Worm (Caenorhabditis elegans) whole organism, L4 larva: ENCODE measurements around the gene F56B3.4.

Experiments
- D1046.2 ChIP-seq: fragments of 200-800 bp; sonication (Bioruptor generic); IDR thresholded peaks from 2 replicates; pipeline ENCODE4 v1.3.6; 2022; ENCODE audit warnings: missing genetic modification characterization, missing compliant biosample characterization
- F10B5.3 ChIP-seq: sonication (generic microtip); optimal IDR thresholded peaks from 2 replicates; lab custom pipeline; 2016; ENCODE audit warnings: mild to moderate bottlenecking, missing genetic modification characterization, missing compliant biosample characterization
- F44E2.7 ChIP-seq: fragments of 200-800 bp; sonication (Bioruptor generic); IDR thresholded peaks from 2 replicates; pipeline ENCODE4 v2.1.2; 2022; ENCODE audit warnings: missing genetic modification characterization, missing compliant biosample characterization
- Y48G9A.11 ChIP-seq: fragments of 200-800 bp; sonication (Bioruptor generic); IDR thresholded peaks from 2 replicates; pipeline ENCODE4 v1.3.6; 2022; ENCODE audit warnings: missing genetic modification reagents, missing genetic modification characterization, missing compliant biosample characterization
- ZK337.2 ChIP-seq: fragments of 200-800 bp; sonication (Bioruptor generic); IDR thresholded peaks from 2 replicates; pipeline ENCODE4 v1.3.6; 2022; ENCODE audit warnings: missing genetic modification reagents, missing genetic modification characterization, missing compliant biosample characterization
- aly-2 ChIP-seq: sonication (generic microtip); optimal IDR thresholded peaks from 2 replicates; lab custom pipeline; 2018; ENCODE audit warnings: missing biosample characterization, missing genetic modification characterization
- ama-1 ChIP-seq: fragments of 150-350 bp; optimal IDR thresholded peaks from 2 replicates; lab custom pipeline; 2014; ENCODE audit warnings: inconsistent platforms, mixed read lengths
- arid-1 ChIP-seq: fragments of 200-800 bp; sonication (Bioruptor generic); conservative IDR thresholded peaks from 2 replicates; pipeline ENCODE4 v1.3.6; 2022; ENCODE audit warnings: missing genetic modification reagents, missing genetic modification characterization, missing compliant biosample characterization
- ceh-20 ChIP-seq: fragments of 200-800 bp; sonication (Bioruptor generic); IDR thresholded peaks from 2 replicates; pipeline ENCODE4 v1.3.6; 2022; ENCODE audit warnings: missing genetic modification reagents, missing genetic modification characterization, missing compliant biosample characterization
- ceh-28 ChIP-seq: fragments of 150-350 bp; optimal IDR thresholded peaks from 2 replicates; lab custom pipeline; 2014; ENCODE audit warnings: missing biosample characterization, missing genetic modification reagents, missing genetic modification characterization
- ces-1 ChIP-seq: fragments of 150-350 bp; sonication (generic microtip); optimal IDR thresholded peaks from 4 replicates; lab custom pipeline; 2014; ENCODE audit warnings: missing biosample characterization, missing genetic modification reagents, missing genetic modification characterization
- cey-2 ChIP-seq: sonication (generic microtip); optimal IDR thresholded peaks from 3 replicates; lab custom pipeline; 2017; ENCODE audit warnings: missing genetic modification characterization, mild to moderate bottlenecking, missing compliant biosample characterization, antibody characterized with exemption, borderline replicate concordance; ENCODE audit not compliant: insufficient read depth
- daf-12 ChIP-seq: fragments of 150-350 bp; optimal IDR thresholded peaks from 2 replicates; lab custom pipeline; 2014; ENCODE audit warnings: missing biosample characterization, missing genetic modification reagents, missing genetic modification characterization
- daf-19 ChIP-seq: fragments of 200-800 bp; sonication (Bioruptor generic); conservative IDR thresholded peaks from 2 replicates; pipeline ENCODE4 v1.3.6; 2022; ENCODE audit warnings: missing genetic modification characterization, missing compliant biosample characterization
- dmd-8 ChIP-seq: fragments of 200-800 bp; sonication (Bioruptor generic); IDR thresholded peaks from 2 replicates; pipeline ENCODE4 v1.3.6; 2022; ENCODE audit warnings: missing genetic modification characterization, missing compliant biosample characterization
- duxl-1 ChIP-seq: sonication (generic microtip); optimal IDR thresholded peaks from 2 replicates; lab custom pipeline; 2016; ENCODE audit warnings: mild to moderate bottlenecking, missing genetic modification characterization, moderate library complexity, missing compliant biosample characterization; ENCODE audit not compliant: poor library complexity
- dve-1 ChIP-seq: sonication (generic microtip); optimal IDR thresholded peaks from 2 replicates; lab custom pipeline; 2017; ENCODE audit warnings: antibody characterized with exemption, mild to moderate bottlenecking, missing genetic modification characterization, missing compliant biosample characterization; ENCODE audit not compliant: insufficient read depth
- fos-1 ChIP-seq: fragments of 150-350 bp; optimal IDR thresholded peaks from 2 replicates; lab custom pipeline; 2014; ENCODE audit warnings: missing biosample characterization, missing genetic modification characterization
- hif-1 ChIP-seq, 2 experiments: sonication (generic microtip); optimal IDR thresholded peaks; 2 replicates each; lab custom pipeline; 2016 to 2017; ENCODE audit warnings: missing compliant biosample characterization in 2 of 2, missing genetic modification characterization in 2 of 2, missing genetic modification reagents in 2 of 2, missing genotype in 2 of 2, mild to moderate bottlenecking in 1 of 2
- jun-1 ChIP-seq: fragments of 150-350 bp; optimal IDR thresholded peaks from 2 replicates; lab custom pipeline; 2014; ENCODE audit warnings: missing biosample characterization, missing genetic modification reagents, missing genetic modification characterization
- lin-1 ChIP-seq: fragments of 200-800 bp; sonication (Bioruptor generic); IDR thresholded peaks from 2 replicates; pipeline ENCODE4 v1.3.6; 2022; ENCODE audit warnings: missing genetic modification reagents, missing genetic modification characterization, missing compliant biosample characterization
- lin-13 ChIP-seq: fragments of 150-350 bp; optimal IDR thresholded peaks from 2 replicates; lab custom pipeline; 2014; ENCODE audit warnings: missing biosample characterization, missing genetic modification reagents, missing genetic modification characterization
- lin-38 ChIP-seq: fragments of 200-800 bp; sonication (Bioruptor generic); IDR thresholded peaks from 2 replicates; pipeline ENCODE4 v1.3.6; 2022; ENCODE audit warnings: missing genetic modification reagents, missing genetic modification characterization, missing compliant biosample characterization
- mdt-29 ChIP-seq: fragments of 200-800 bp; sonication (Bioruptor generic); IDR thresholded peaks from 2 replicates; pipeline ENCODE4 v1.3.6; 2022; ENCODE audit warnings: missing genetic modification reagents, missing genetic modification characterization, missing compliant biosample characterization
- nhr-11 ChIP-seq: fragments of 150-350 bp; optimal IDR thresholded peaks from 2 replicates; lab custom pipeline; 2014; ENCODE audit warnings: missing biosample characterization, missing genetic modification characterization
- nhr-111 ChIP-seq: fragments of 200-800 bp; sonication (Bioruptor generic); optimal IDR thresholded peaks from 2 replicates; lab custom pipeline; 2018; ENCODE audit warnings: mild to moderate bottlenecking, missing genetic modification characterization, missing compliant biosample characterization
- nhr-48 ChIP-seq: sonication (generic microtip); optimal IDR thresholded peaks from 2 replicates; lab custom pipeline; 2016; ENCODE audit warnings: mild to moderate bottlenecking, missing genetic modification characterization, missing compliant biosample characterization
- nhr-76 ChIP-seq: fragments of 150-350 bp; optimal IDR thresholded peaks from 2 replicates; lab custom pipeline; 2014; ENCODE audit warnings: missing biosample characterization, missing genetic modification characterization
- nhr-77 ChIP-seq: fragments of 150-350 bp; optimal IDR thresholded peaks from 2 replicates; lab custom pipeline; 2014; ENCODE audit warnings: missing biosample characterization, missing genetic modification characterization
- pha-4 ChIP-seq, 2 experiments: fragments of 150-350 bp in 1 of 2; fragments of 200-800 bp in 1 of 2; sonication (Bioruptor generic) in 1 of 2; IDR thresholded peaks in 1 of 2; optimal IDR thresholded peaks in 1 of 2; 2 replicates each; pipeline versions ENCODE4 v1.3.6 to Lab custom; 2014 to 2022; ENCODE audit warnings: missing genetic modification characterization in 2 of 2, missing genetic modification reagents in 2 of 2, missing biosample characterization in 1 of 2, missing compliant biosample characterization in 1 of 2
- rbr-2 ChIP-seq: sonication (generic microtip); optimal IDR thresholded peaks from 2 replicates; lab custom pipeline; 2016; ENCODE audit warnings: missing genotype, missing genetic modification characterization, missing compliant biosample characterization
- sdz-12 ChIP-seq: fragments of 200-800 bp; sonication (Bioruptor generic); optimal IDR thresholded peaks from 2 replicates; lab custom pipeline; 2018; ENCODE audit warnings: mild to moderate bottlenecking, missing genetic modification characterization, missing compliant biosample characterization
- set-16 ChIP-seq: fragments of 200-800 bp; sonication (Bioruptor generic); IDR thresholded peaks from 2 replicates; pipeline ENCODE4 v1.3.6; 2022; ENCODE audit warnings: missing genetic modification reagents, missing genetic modification characterization, missing compliant biosample characterization
- snpc-4 ChIP-seq: fragments of 150-350 bp; optimal IDR thresholded peaks from 2 replicates; lab custom pipeline; 2014; ENCODE audit warnings: missing biosample characterization, missing genetic modification characterization
- tra-1 ChIP-seq: fragments of 200-800 bp; sonication (Bioruptor generic); IDR thresholded peaks from 2 replicates; pipeline ENCODE4 v1.3.6; 2022; ENCODE audit warnings: missing genetic modification reagents, missing genetic modification characterization, missing compliant biosample characterization
- unc-39 ChIP-seq: sonication (generic microtip); optimal IDR thresholded peaks from 2 replicates; lab custom pipeline; 2017; ENCODE audit warnings: missing biosample characterization, missing genetic modification characterization
- unc-62 ChIP-seq, 3 experiments: fragments of 150-350 bp in 1 of 3; sonication (generic microtip); optimal IDR thresholded peaks in 2 of 3; peaks in 1 of 3; 1 replicate in 1 of 3; 2 replicates in 2 of 3; lab custom pipeline; 2014 to 2017; ENCODE audit warnings: missing biosample characterization in 3 of 3, missing genetic modification characterization in 3 of 3, missing genetic modification reagents in 3 of 3, missing genotype in 1 of 3
- zfp-2 ChIP-seq: sonication (generic microtip); optimal IDR thresholded peaks from 2 replicates; lab custom pipeline; 2016; ENCODE audit warnings: mild to moderate bottlenecking, missing genetic modification characterization, missing compliant biosample characterization
- zfp-3 ChIP-seq: fragments of 200-800 bp; sonication (Bioruptor generic); conservative IDR thresholded peaks from 2 replicates; pipeline ENCODE4 v1.3.6; 2022; ENCODE audit warnings: missing genetic modification reagents, missing genetic modification characterization, missing compliant biosample characterization
- ztf-11 ChIP-seq: fragments of 150-350 bp; optimal IDR thresholded peaks from 2 replicates; lab custom pipeline; 2014; ENCODE audit warnings: missing biosample characterization, missing genetic modification characterization
- ztf-7 ChIP-seq: fragments of 150-350 bp; optimal IDR thresholded peaks from 2 replicates; lab custom pipeline; 2014; ENCODE audit warnings: missing biosample characterization, missing genetic modification characterization

F56B3.4 gene

ce11 chrIV:796521-797073 is 2.5 kb upstream of the F56B3.4 start, which contains the start of the genes F56B3.11 and ech-5 (continued):
- TF ChIP-seq jun-1 (tag; lab: Kevin White, UChicago) (no peak), dve-1 (peak; percentile 72), pha-4 (GFP tag; IDR thresholded peaks at IDR 0.05; lab: Robert Waterston, UW) (no peak; the same call in 1 of the 2 replicates), pha-4 (tag; optimal IDR thresholded peaks at IDR 0.05; lab: Kevin White, UChicago) (no peak), dmd-8 (no peak), daf-19 (GFP tag; lab: Robert Waterston, UW) (no peak), nhr-11 (tag; lab: Kevin White, UChicago) (no peak), hif-1 (tag; optimal IDR thresholded peaks at IDR 0.05; lab: Kevin White, UChicago) (peak in 1 of 2 experiments; percentile 91), ceh-28 (tag; lab: Kevin White, UChicago) (no peak), unc-62 (GFP tag; optimal IDR thresholded peaks at IDR 0.05 in 1 of 2; lab: Kevin White, UChicago) (no peak), unc-62 (tag; optimal IDR thresholded peaks at IDR 0.05; lab: Kevin White, UChicago) (no peak), D1046.2 (no peak), ama-1 (lab: Kevin White, UChicago) (no peak), sdz-12 (GFP tag; lab: Kevin White, UChicago) (peak; percentile 40), cey-2 (no peak), ces-1 (GFP tag; lab: Kevin White, UChicago) (no peak), nhr-48 (tag; lab: Kevin White, UChicago) (peak; percentile 9), lin-38 (GFP tag; lab: Robert Waterston, UW) (peak; percentile 96), daf-12 (tag; lab: Kevin White, UChicago) (no peak), snpc-4 (no peak), lin-1 (GFP tag; lab: Robert Waterston, UW) (no peak), lin-13 (GFP tag; lab: Kevin White, UChicago) (peak; percentile 1), mdt-29 (no peak), unc-39 (tag; lab: Kevin White, UChicago) (no peak), aly-2 (tag; lab: Kevin White, UChicago) (no peak), set-16 (GFP tag; lab: Robert Waterston, UW) (no peak), Y48G9A.11 (GFP tag; lab: Robert Waterston, UW) (no peak), nhr-77 (peak; percentile 32), F10B5.3 (no peak), ZK337.2 (GFP tag; lab: Robert Waterston, UW) (no peak), rbr-2 (tag; lab: Kevin White, UChicago) (peak; percentile 74), tra-1 (GFP tag; lab: Robert Waterston, UW) (no peak)

ce11 chrIV:795383-795872 is 1.4 kb upstream of the F56B3.4 start, which contains the start of gene skr-18:
Gene skr-18, minus strand, starts transcription at chrIV:795433.
- no peak for TF ChIP-seq hif-1 (tag; optimal IDR thresholded peaks at IDR 0.05; lab: Kevin White, UChicago)
- no peak for TF ChIP-seq nhr-76 (tag; lab: Kevin White, UChicago)
- no peak for TF ChIP-seq F44E2.7 (GFP tag; lab: Robert Waterston, UW)
- TF ChIP-seq Y48G9A.11 (GFP tag; lab: Robert Waterston, UW): no peak
- TF ChIP-seq ztf-7: no peak
- TF ChIP-seq nhr-111 (GFP tag; lab: Kevin White, UChicago): no peak
- peak; percentile 47; the same call in 1 of the 2 replicates for TF ChIP-seq arid-1 (GFP tag; lab: Robert Waterston, UW)
- TF ChIP-seq zfp-3: no peak
- TF ChIP-seq lin-13 (GFP tag; lab: Kevin White, UChicago): no peak
- no peak for TF ChIP-seq ztf-11 (tag; lab: Kevin White, UChicago)
- no peak for TF ChIP-seq ceh-20 (GFP tag; lab: Robert Waterston, UW)
- no peak for TF ChIP-seq ZK337.2 (GFP tag; lab: Robert Waterston, UW)
- no peak for TF ChIP-seq zfp-2 (tag; lab: Kevin White, UChicago)
- peak; percentile 65 for TF ChIP-seq lin-38 (GFP tag; lab: Robert Waterston, UW)
- TF ChIP-seq duxl-1 (tag; lab: Kevin White, UChicago): no peak
- no peak for TF ChIP-seq fos-1 (tag; lab: Kevin White, UChicago)
